Worm (Caenorhabditis elegans) whole organism, L3 larva: ENCODE data around the gene C28H8.7.

Experiments
- R02D3.7 ChIP-seq: fragments of 150-350 bp; optimal IDR thresholded peaks from 2 replicates; lab custom pipeline; 2014; ENCODE audit warnings: missing biosample characterization, missing genetic modification characterization
- ama-1 ChIP-seq: fragments of 150-350 bp; optimal IDR thresholded peaks from 2 replicates; lab custom pipeline; 2018
- daf-12 ChIP-seq: fragments of 150-350 bp; optimal IDR thresholded peaks from 2 replicates; lab custom pipeline; 2014; ENCODE audit warnings: missing biosample characterization, missing genetic modification reagents, missing genetic modification characterization
- egl-27 ChIP-seq: sonication (generic microtip); optimal IDR thresholded peaks from 4 replicates; lab custom pipeline; 2017; ENCODE audit warnings: missing biosample characterization, missing genetic modification reagents, missing genetic modification characterization
- elt-1 ChIP-seq: fragments of 150-350 bp; optimal IDR thresholded peaks from 2 replicates; lab custom pipeline; 2014; ENCODE audit warnings: missing biosample characterization, missing genetic modification characterization
- eor-1 ChIP-seq, 2 experiments: fragments of 150-350 bp; optimal IDR thresholded peaks; 2 replicates each; lab custom pipeline; 2014 to 2018; ENCODE audit warnings: missing biosample characterization in 2 of 2, missing genetic modification characterization in 2 of 2
- lin-39 ChIP-seq: fragments of 150-350 bp; optimal IDR thresholded peaks from 2 replicates; lab custom pipeline; 2018; ENCODE audit warnings: missing biosample characterization, missing genetic modification reagents, missing genetic modification characterization
- nhr-11 ChIP-seq: fragments of 150-350 bp; optimal IDR thresholded peaks from 2 replicates; lab custom pipeline; 2014; ENCODE audit warnings: missing biosample characterization, missing genetic modification characterization
- nhr-76 ChIP-seq: fragments of 150-350 bp; sonication (generic microtip); optimal IDR thresholded peaks from 5 replicates; lab custom pipeline; 2014; ENCODE audit warnings: missing biosample characterization, missing genetic modification characterization
- pha-4 ChIP-seq: fragments of 150-350 bp; optimal IDR thresholded peaks from 2 replicates; lab custom pipeline; 2014; ENCODE audit warnings: missing biosample characterization, missing genetic modification reagents, missing genetic modification characterization
- pqm-1 ChIP-seq: fragments of 150-350 bp; optimal IDR thresholded peaks from 2 replicates; lab custom pipeline; 2017; ENCODE audit warnings: missing biosample characterization, missing genetic modification characterization, inconsistent platforms
- snpc-4 ChIP-seq: fragments of 150-350 bp; optimal IDR thresholded peaks from 2 replicates; lab custom pipeline; 2014; ENCODE audit warnings: missing biosample characterization, missing genetic modification characterization
- zag-1 ChIP-seq: fragments of 150-350 bp; optimal IDR thresholded peaks from 2 replicates; lab custom pipeline; 2014; ENCODE audit warnings: missing biosample characterization, missing genetic modification characterization
- ztf-11 ChIP-seq: fragments of 150-350 bp; optimal IDR thresholded peaks from 2 replicates; lab custom pipeline; 2014; ENCODE audit warnings: missing biosample characterization, missing genetic modification characterization

DNA sequence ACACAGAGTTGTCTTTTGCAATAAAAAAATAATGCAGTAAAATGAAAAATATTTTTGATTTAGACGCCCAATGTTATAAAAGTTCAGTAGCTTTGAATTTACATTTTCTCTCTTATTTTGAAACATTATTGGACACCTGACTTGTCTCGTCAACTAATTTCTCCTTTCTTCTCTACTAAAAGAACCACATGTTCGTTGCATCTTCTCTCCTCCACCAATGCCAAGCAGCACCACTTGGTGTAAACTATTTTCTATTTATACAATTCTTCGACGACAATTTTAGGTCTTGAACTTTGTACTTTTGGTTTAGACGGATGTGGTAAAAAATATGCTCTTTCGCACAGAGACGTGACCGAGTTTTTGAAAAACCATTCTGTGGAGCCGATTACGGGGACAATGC lies 43.9 kb upstream of the C28H8.7 start:
- TF ChIP-seq ama-1 (lab: Kevin White, UChicago) (no peak), pha-4 (tag; lab: Kevin White, UChicago) (no peak), daf-12 (tag; lab: Kevin White, UChicago) (no peak), R02D3.7 (tag; lab: Kevin White, UChicago) (no peak), egl-27 (no peak), nhr-76 (no peak), snpc-4 (tag; lab: Kevin White, UChicago) (no peak), nhr-11 (tag; lab: Kevin White, UChicago) (no peak), elt-1 (tag; lab: Kevin White, UChicago) (no peak), zag-1 (tag; lab: Kevin White, UChicago) (no peak), ztf-11 (tag; lab: Kevin White, UChicago) (no peak), pqm-1 (tag; lab: Kevin White, UChicago) (no peak), eor-1 (tag; optimal IDR thresholded peaks at IDR 0.05; lab: Kevin White, UChicago) (no peak), lin-39 (tag; lab: Kevin White, UChicago) (no peak)
